Fruit fly (Drosophila melanogaster) S2 (cell line): ENCODE results near the gene CG34327.

ENCODE experiments used
- CG8478 ChIP-seq: fragments of >200 bp; optimal IDR thresholded peaks from 2 replicates; lab custom pipeline; 2018
- CTCF ChIP-seq, 2 experiments: fragments of >200 bp; optimal IDR thresholded peaks; 2 replicates each; lab custom pipeline; 2018

- TF ChIP-seq CG8478 = no peak
- TF ChIP-seq CTCF (optimal IDR thresholded peaks at IDR 0.05; lab: Kevin White, UChicago) = no peak
Measured at dm6 chrX:17244854-17245253, 21.2 kb upstream of the CG34327 start, which contains the start of gene CG8915.
